Worm (Caenorhabditis elegans): ENCODE results near the gene F21D5.6.

Gene F21D5.6

DNA sequence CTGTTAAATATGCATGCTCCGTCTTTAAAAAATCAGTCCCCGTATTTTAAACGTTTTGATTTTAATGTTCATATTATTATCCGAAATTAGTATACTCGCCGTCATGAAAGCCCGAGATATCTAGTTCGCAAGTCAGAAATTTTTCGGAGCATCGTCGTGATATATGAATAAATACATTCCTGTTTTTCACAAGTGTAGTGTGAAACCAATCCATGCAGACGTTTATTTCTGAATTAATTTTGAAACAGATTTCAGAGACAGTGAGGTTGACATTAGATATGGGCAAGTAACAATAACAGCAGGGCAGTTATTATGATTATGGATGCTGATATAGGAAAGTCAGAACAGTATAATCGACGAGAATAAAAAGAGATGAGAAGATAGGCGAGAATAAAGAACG, 11.3 kb upstream of the F21D5.6 start:
- TF ChIP-seq F37B4.10 (GFP tag; IDR thresholded peaks at IDR 0.05): no peak
- TF ChIP-seq hsf-1 (GFP tag; IDR thresholded peaks at IDR 0.05): 0 out of 2 replicates have a peak, but pooled peaks have one; percentile 26
- peak; percentile 28 for TF ChIP-seq athp-1 (tag; optimal IDR thresholded peaks at IDR 0.05)
- TF ChIP-seq ekl-4 (GFP tag; IDR thresholded peaks at IDR 0.05): peak; percentile 57
- no peak for TF ChIP-seq ama-1 (optimal IDR thresholded peaks at IDR 0.05)
- peak in 1 of 2 experiments; percentile 45 for TF ChIP-seq ama-1 (GFP tag; optimal IDR thresholded peaks at IDR 0.05)
- TF ChIP-seq B0336.3 (GFP tag; IDR thresholded peaks at IDR 0.05): peak; percentile 69
- peak; percentile 44 for TF ChIP-seq lin-54 (GFP tag; optimal IDR thresholded peaks at IDR 0.05)
- TF ChIP-seq egl-44 (GFP tag; IDR thresholded peaks at IDR 0.05): no peak
- 0 out of 2 replicates have a peak, but pooled peaks have one; percentile 21 for TF ChIP-seq hmg-1.2 (GFP tag; IDR thresholded peaks at IDR 0.05)
- TF ChIP-seq T07F8.4 (tag; optimal IDR thresholded peaks at IDR 0.05): no peak
- peak; percentile 57; the same call in 1 of the 2 replicates for TF ChIP-seq madf-6 (GFP tag; IDR thresholded peaks at IDR 0.05)
- no peak for TF ChIP-seq C17E4.6 (GFP tag; IDR thresholded peaks at IDR 0.05)
- no peak for TF ChIP-seq egrh-3 (GFP tag; IDR thresholded peaks at IDR 0.05)
- TF ChIP-seq tbp1 (GFP tag; optimal IDR thresholded peaks at IDR 0.05): peak; percentile 24
- TF ChIP-seq snpc-4 (GFP tag; optimal IDR thresholded peaks at IDR 0.05): no peak
- peak in 1 of 4 experiments; percentile 0 for TF ChIP-seq snpc-4 (tag; optimal IDR thresholded peaks at IDR 0.05)
- no peak for TF ChIP-seq akir-1 (GFP tag; optimal IDR thresholded peaks at IDR 0.05)
- TF ChIP-seq ztf-18 (tag; optimal IDR thresholded peaks at IDR 0.05): peak; percentile 11
- TF ChIP-seq ztf-25 (GFP tag; IDR thresholded peaks at IDR 0.05): no peak
- TF ChIP-seq xnd-1 (tag; optimal IDR thresholded peaks at IDR 0.05): peak; percentile 1
- 0 out of 2 replicates have a peak, but pooled peaks have one; percentile 8 for TF ChIP-seq Y95B8A.8 (GFP tag; IDR thresholded peaks at IDR 0.05)

DNA sequence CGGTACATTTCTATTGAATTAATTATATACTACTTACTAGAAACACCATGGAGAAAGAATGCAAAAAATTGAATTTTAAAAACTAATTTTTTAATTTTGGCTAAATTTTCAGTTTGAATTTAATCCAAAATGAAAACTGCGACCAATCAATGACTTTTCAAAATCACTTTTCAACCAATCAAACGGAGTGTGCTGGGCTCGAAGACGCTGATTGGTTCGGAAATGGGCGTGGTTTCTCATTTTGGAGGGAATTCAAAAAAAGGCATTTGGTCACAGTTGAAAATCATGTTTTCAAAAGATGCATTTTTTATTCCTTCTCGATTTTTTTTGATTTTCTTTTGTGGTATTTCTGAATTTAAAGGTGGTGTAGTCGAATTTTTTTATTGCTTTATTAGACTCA, 7.8 kb upstream of the F21D5.6 start:
- no peak for TF ChIP-seq madf-10 (tag; optimal IDR thresholded peaks at IDR 0.05)
- TF ChIP-seq ztf-22 (GFP tag; optimal IDR thresholded peaks at IDR 0.05): no peak
- 0 out of 2 replicates have a peak, but pooled peaks have one; percentile 36 for TF ChIP-seq nfyb-1 (GFP tag; IDR thresholded peaks at IDR 0.05)

DNA sequence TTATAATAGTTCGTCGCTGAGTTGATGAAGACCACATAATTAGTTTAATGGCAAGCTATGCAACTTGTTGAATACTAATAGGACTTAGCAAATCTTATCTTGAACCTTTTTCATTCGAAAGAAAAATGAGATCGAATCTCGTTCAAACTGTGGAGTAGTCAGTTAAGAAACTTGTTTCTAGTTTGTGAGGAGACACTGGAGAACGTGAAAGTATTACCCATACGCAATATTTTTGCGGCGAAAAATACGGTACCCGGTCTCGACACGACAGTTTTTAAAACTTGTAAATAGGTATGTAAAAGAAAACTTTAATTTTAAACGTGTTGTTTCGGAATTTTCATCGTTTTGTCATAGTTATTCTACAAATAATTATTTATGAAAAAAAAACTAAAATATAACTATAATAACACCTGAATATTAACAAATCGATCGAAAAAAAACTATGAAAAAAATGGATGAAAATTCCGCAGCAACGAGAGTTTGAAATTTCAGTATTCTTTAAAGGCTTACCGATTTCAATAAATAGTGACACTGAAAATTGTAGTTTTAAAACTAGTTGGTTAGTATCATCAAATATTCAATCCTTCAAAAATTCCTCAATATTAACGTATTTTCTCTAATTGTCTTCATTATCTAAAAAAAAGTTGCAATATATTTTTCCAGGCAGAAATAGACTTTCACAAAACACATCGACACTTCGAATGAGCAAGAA, 4.6 kb upstream of the F21D5.6 start, which contains the start of the genes F20C5.7 and parg-1:
Gene F20C5.7 (minus strand): TSS at position 101 of the 712 bp plus-strand sequence.
Gene parg-1 (plus strand): TSS at position 662 of the 712 bp plus-strand sequence.
- TF ChIP-seq Y53G8AR.9 (GFP tag; conservative IDR thresholded peaks at IDR 0.05) (0 out of 2 replicates have a peak, but pooled peaks have one; percentile 14), hrde-1 (tag; optimal IDR thresholded peaks at IDR 0.05; ENCODE audit: borderline replicate concordance) (no peak)

DNA sequence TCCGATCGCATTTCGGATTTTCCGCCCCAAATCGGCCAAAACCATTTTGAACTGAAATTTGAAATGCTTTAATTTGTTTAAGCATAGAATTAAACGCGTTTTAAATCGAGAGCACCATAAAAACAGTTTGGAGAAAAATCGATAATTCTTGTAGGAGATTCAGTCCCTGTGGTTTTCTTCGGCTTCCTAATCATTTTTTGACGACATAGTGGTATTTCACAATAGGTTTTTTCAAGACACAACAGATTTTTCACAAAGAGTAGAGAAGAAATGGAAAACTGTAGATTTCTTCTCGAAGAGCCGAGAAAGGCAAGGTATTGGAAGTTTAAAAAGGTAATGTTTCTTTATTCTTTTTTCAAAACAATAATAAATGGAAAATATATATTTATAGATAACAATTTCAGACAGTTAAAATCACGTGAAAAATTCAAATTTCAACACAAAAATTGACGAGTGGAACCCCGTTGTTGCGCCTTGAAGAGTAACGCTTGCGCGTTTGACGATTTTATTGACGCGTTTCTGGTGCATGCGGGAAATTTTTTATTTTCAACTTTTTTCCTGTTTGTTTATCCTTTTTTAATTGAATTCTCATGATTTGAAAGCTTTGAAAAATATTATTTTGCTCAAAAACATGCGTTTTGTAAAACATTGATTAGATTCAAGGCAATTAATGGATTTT, 2.6 kb upstream of the F21D5.6 start, which contains the start of gene F21D5.7:
Gene F21D5.7 (minus strand): TSS at position 51 of the 679 bp plus-strand sequence.
- TF ChIP-seq mcd-1 (GFP tag; IDR thresholded peaks at IDR 0.05) (peak; percentile 75), ztf-6 (GFP tag; IDR thresholded peaks at IDR 0.05) (no peak), hmg-20 (GFP tag; IDR thresholded peaks at IDR 0.05) (peak; percentile 29; the same call in 1 of the 2 replicates), athp-1 (tag; optimal IDR thresholded peaks at IDR 0.05) (no peak), rcor-1 (GFP tag; IDR thresholded peaks at IDR 0.05) (peak; percentile 27; the same call in 1 of the 2 replicates), nhr-80 (tag; optimal IDR thresholded peaks at IDR 0.05) (peak; percentile 67), mel-28 (tag; optimal IDR thresholded peaks at IDR 0.05; ENCODE audit: borderline replicate concordance) (no peak), D2030.7 (GFP tag; IDR thresholded peaks at IDR 0.05) (peak; percentile 27; the same call in 1 of the 2 replicates), repo-1 (tag; optimal IDR thresholded peaks at IDR 0.05) (peak; percentile 30), ets-4 (GFP tag; optimal IDR thresholded peaks at IDR 0.05) (no peak), nhr-179 (tag; optimal IDR thresholded peaks at IDR 0.05) (no peak), cebp-2 (GFP tag; IDR thresholded peaks at IDR 0.05) (no peak), hmg-1.2 (GFP tag; IDR thresholded peaks at IDR 0.05) (peak; percentile 52), K11D2.4 (GFP tag; IDR thresholded peaks at IDR 0.05) (peak; percentile 71; the same call in 1 of the 2 replicates), lin-35 (GFP tag; optimal IDR thresholded peaks at IDR 0.05) (peak in 1 of 3 experiments; percentile 78), ceh-58 (GFP tag; IDR thresholded peaks at IDR 0.05) (no peak), nfya-2 (GFP tag; IDR thresholded peaks at IDR 0.05) (no peak), attf-6 (GFP tag; IDR thresholded peaks at IDR 0.05) (no peak)

Measured in whole organism, young adult.